Fruit fly (Drosophila melanogaster): Measurements from ENCODE around the gene lace.

The lace gene

dm6 chr2L:15458919-15459318 lies 40.0 kb upstream of the lace start:
- TF ChIP-seq Rel (GFP tag; optimal IDR thresholded peaks at IDR 0.05) (no peak), Rel (tag; optimal IDR thresholded peaks at IDR 0.05) (no peak), foxo (GFP tag; optimal IDR thresholded peaks at IDR 0.05) (peak in 1 of 2 experiments; percentile 54), Abd-B (GFP tag; optimal IDR thresholded peaks at IDR 0.05) (no peak), CrebA (GFP tag; optimal IDR thresholded peaks at IDR 0.05; ENCODE audit: borderline replicate concordance) (no peak), jim (GFP tag; optimal IDR thresholded peaks at IDR 0.05) (no peak), br (GFP tag; optimal IDR thresholded peaks at IDR 0.05) (peak; percentile 36), N (GFP tag; optimal IDR thresholded peaks at IDR 0.05) (no peak), Dfd (GFP tag; optimal IDR thresholded peaks at IDR 0.05) (no peak), h (GFP tag; optimal IDR thresholded peaks at IDR 0.05) (peak; percentile 56), Dif (GFP tag; optimal IDR thresholded peaks at IDR 0.05; ENCODE audit: partially characterized antibody) (no peak), Hnf4 (GFP tag; optimal IDR thresholded peaks at IDR 0.05) (peak; percentile 26), Vsx2 (GFP tag; optimal IDR thresholded peaks at IDR 0.05; ENCODE audit: partially characterized antibody) (no peak), OdsH (GFP tag; optimal IDR thresholded peaks at IDR 0.05) (peak; percentile 40), HLH106 (tag; optimal IDR thresholded peaks at IDR 0.05) (peak; percentile 55), ey (GFP tag; optimal IDR thresholded peaks at IDR 0.05) (peak; percentile 18), Jra (GFP tag; optimal IDR thresholded peaks at IDR 0.05) (no peak), psq (GFP tag; optimal IDR thresholded peaks at IDR 0.05) (peak; percentile 20), Sp1 (GFP tag; optimal IDR thresholded peaks at IDR 0.05) (peak; percentile 26), rgr (GFP tag; optimal IDR thresholded peaks at IDR 0.05) (peak; percentile 49), sage (GFP tag; optimal IDR thresholded peaks at IDR 0.05) (no peak), fru (GFP tag; optimal IDR thresholded peaks at IDR 0.05) (peak; percentile 46), dmrt93B (GFP tag; optimal IDR thresholded peaks at IDR 0.05) (no peak), usp (GFP tag; optimal IDR thresholded peaks at IDR 0.05) (no peak)

- TF ChIP-seq ey (GFP tag; optimal IDR thresholded peaks at IDR 0.05) = peak; percentile 29
- TF ChIP-seq h (GFP tag; optimal IDR thresholded peaks at IDR 0.05) = peak; percentile 7
- TF ChIP-seq woc (GFP tag; optimal IDR thresholded peaks at IDR 0.05) = no peak
Measured at dm6 chr2L:15462998-15463397, 35.9 kb upstream of the lace start.

- TF ChIP-seq sv (GFP tag; optimal IDR thresholded peaks at IDR 0.05) (no peak), GATAd (GFP tag; optimal IDR thresholded peaks at IDR 0.05) (no peak), Abd-B (GFP tag; optimal IDR thresholded peaks at IDR 0.05) (no peak), brk (GFP tag; optimal IDR thresholded peaks at IDR 0.05) (no peak), psq (GFP tag; optimal IDR thresholded peaks at IDR 0.05) (peak; percentile 36), h (GFP tag; optimal IDR thresholded peaks at IDR 0.05) (peak; percentile 44), CrebA (GFP tag; optimal IDR thresholded peaks at IDR 0.05; ENCODE audit: borderline replicate concordance) (no peak), Mio (GFP tag; optimal IDR thresholded peaks at IDR 0.05) (no peak), HLH106 (tag; optimal IDR thresholded peaks at IDR 0.05) (peak; percentile 74), ey (GFP tag; optimal IDR thresholded peaks at IDR 0.05) (no peak), Hr78 (GFP tag; optimal IDR thresholded peaks at IDR 0.05) (no peak), Hnf4 (GFP tag; optimal IDR thresholded peaks at IDR 0.05) (no peak), br (GFP tag; optimal IDR thresholded peaks at IDR 0.05) (no peak), dl (GFP tag; optimal IDR thresholded peaks at IDR 0.05; ENCODE audit: insufficient read depth in 1 of 2, partially characterized antibody in 2 of 2) (no peak), fru (GFP tag; optimal IDR thresholded peaks at IDR 0.05) (peak; percentile 34), Dif (GFP tag; optimal IDR thresholded peaks at IDR 0.05; ENCODE audit: partially characterized antibody) (no peak), foxo (GFP tag; optimal IDR thresholded peaks at IDR 0.05) (peak in 1 of 2 experiments; percentile 46), usp (GFP tag; optimal IDR thresholded peaks at IDR 0.05) (no peak), Hr83 (GFP tag; optimal IDR thresholded peaks at IDR 0.05; ENCODE audit: poor library complexity, severe bottlenecking) (no peak), jim (GFP tag; optimal IDR thresholded peaks at IDR 0.05) (no peak), dmrt93B (GFP tag; optimal IDR thresholded peaks at IDR 0.05) (peak; percentile 47), Myc (optimal IDR thresholded peaks at IDR 0.05) (no peak), CG9705 (GFP tag; optimal IDR thresholded peaks at IDR 0.05) (peak; percentile 36), OdsH (GFP tag; optimal IDR thresholded peaks at IDR 0.05) (peak; percentile 36), Vsx2 (GFP tag; optimal IDR thresholded peaks at IDR 0.05; ENCODE audit: partially characterized antibody) (no peak), Rel (GFP tag; optimal IDR thresholded peaks at IDR 0.05) (no peak), Rel (tag; optimal IDR thresholded peaks at IDR 0.05) (no peak), Sp1 (GFP tag; optimal IDR thresholded peaks at IDR 0.05) (peak; percentile 47), N (GFP tag; optimal IDR thresholded peaks at IDR 0.05) (no peak), woc (GFP tag; optimal IDR thresholded peaks at IDR 0.05) (no peak), rgr (GFP tag; optimal IDR thresholded peaks at IDR 0.05) (peak; percentile 23), CG32264 (GFP tag; optimal IDR thresholded peaks at IDR 0.05) (no peak)
Measured at dm6 chr2L:15463515-15463914, 35.4 kb upstream of the lace start.

Measured in whole organism, wandering third instar larva.